Worm (Caenorhabditis elegans) whole organism, L1 larva: Measurements from ENCODE around the gene cut-2.

Source experiments
- Y116A8C.19 ChIP-seq: sonication (generic microtip); optimal IDR thresholded peaks from 2 replicates; lab custom pipeline; 2016; ENCODE audit warnings: missing compliant biosample characterization, missing genetic modification characterization, borderline replicate concordance
- alr-1 ChIP-seq: fragments of 200-800 bp; sonication (Bioruptor generic); optimal IDR thresholded peaks from 2 replicates; lab custom pipeline; 2018; ENCODE audit warnings: borderline replicate concordance, mild to moderate bottlenecking, missing genetic modification characterization, missing compliant biosample characterization
- ceh-8 ChIP-seq: fragments of 200-800 bp; sonication (Bioruptor generic); optimal IDR thresholded peaks from 2 replicates; lab custom pipeline; 2018; ENCODE audit warnings: mild to moderate bottlenecking, missing genetic modification characterization, moderate library complexity, missing compliant biosample characterization
- ceh-88 ChIP-seq: fragments of 200-800 bp; sonication (Bioruptor generic); IDR thresholded peaks from 2 replicates; pipeline ENCODE4 v1.3.6; 2022; ENCODE audit warnings: missing genetic modification characterization, missing compliant biosample characterization
- ceh-90 ChIP-seq: sonication (generic microtip); optimal IDR thresholded peaks from 2 replicates; lab custom pipeline; 2016; ENCODE audit warnings: missing genetic modification characterization, missing compliant biosample characterization
- dsc-1 ChIP-seq: sonication (generic microtip); optimal IDR thresholded peaks from 2 replicates; lab custom pipeline; 2016; ENCODE audit warnings: mild to moderate bottlenecking, missing genetic modification characterization, missing compliant biosample characterization
- efl-1 ChIP-seq, 4 experiments: fragments of 150-350 bp; optimal IDR thresholded peaks in 3 of 4; peaks in 1 of 4; 1 replicate in 1 of 4; 2 replicates in 3 of 4; lab custom pipeline; 2014; ENCODE audit warnings: missing biosample characterization in 2 of 4, missing genetic modification characterization in 2 of 4, missing genetic modification reagents in 2 of 4
- elt-2 ChIP-seq: sonication (generic microtip); optimal IDR thresholded peaks from 2 replicates; lab custom pipeline; 2016; ENCODE audit warnings: missing genetic modification characterization, mild to moderate bottlenecking, inconsistent platforms, missing compliant biosample characterization, missing genetic modification reagents
- fkh-10 ChIP-seq: sonication (generic microtip); optimal IDR thresholded peaks from 2 replicates; lab custom pipeline; 2017; ENCODE audit warnings: missing biosample characterization, missing genetic modification reagents, missing genetic modification characterization
- fkh-8 ChIP-seq: sonication (generic microtip); optimal IDR thresholded peaks from 2 replicates; lab custom pipeline; 2016; ENCODE audit warnings: mild to moderate bottlenecking, missing genetic modification characterization, missing compliant biosample characterization
- fos-1 ChIP-seq: fragments of 150-350 bp; optimal IDR thresholded peaks from 2 replicates; lab custom pipeline; 2014; ENCODE audit warnings: missing biosample characterization, missing genetic modification characterization
- hlh-17 ChIP-seq: fragments of 200-800 bp; sonication (Bioruptor generic); optimal IDR thresholded peaks from 2 replicates; lab custom pipeline; 2018; ENCODE audit warnings: missing genetic modification characterization, mild to moderate bottlenecking, missing compliant biosample characterization, moderate library complexity, borderline replicate concordance
- hlh-4 ChIP-seq: sonication (generic microtip); optimal IDR thresholded peaks from 2 replicates; lab custom pipeline; 2016; ENCODE audit warnings: mild to moderate bottlenecking, missing genetic modification characterization, missing compliant biosample characterization
- hpl-2 ChIP-seq: fragments of 150-350 bp; optimal IDR thresholded peaks from 2 replicates; lab custom pipeline; 2014; ENCODE audit warnings: missing biosample characterization, missing genetic modification reagents, missing genetic modification characterization
- irx-1 ChIP-seq: sonication (generic microtip); optimal IDR thresholded peaks from 2 replicates; lab custom pipeline; 2016; ENCODE audit warnings: missing genetic modification characterization, missing compliant biosample characterization
- lin-13 ChIP-seq: fragments of 150-350 bp; optimal IDR thresholded peaks from 2 replicates; lab custom pipeline; 2014; ENCODE audit warnings: missing biosample characterization, missing genetic modification reagents, missing genetic modification characterization
- lin-15B ChIP-seq: fragments of 150-350 bp; sonication (generic microtip); optimal IDR thresholded peaks from 3 replicates; lab custom pipeline; 2014; ENCODE audit warnings: missing biosample characterization, missing genetic modification characterization
- lin-35 ChIP-seq, 2 experiments: fragments of 150-350 bp; optimal IDR thresholded peaks; 2 replicates each; lab custom pipeline; 2014; ENCODE audit warnings: missing biosample characterization in 2 of 2, missing genetic modification characterization in 2 of 2, missing genetic modification reagents in 2 of 2
- lsy-2 ChIP-seq, 2 experiments: fragments of 150-350 bp; optimal IDR thresholded peaks; 2 replicates each; lab custom pipeline; 2014; ENCODE audit warnings: missing biosample characterization in 2 of 2, missing genetic modification characterization in 2 of 2
- mab-9 ChIP-seq: fragments of 200-800 bp; sonication (Bioruptor generic); IDR thresholded peaks from 2 replicates; pipeline ENCODE4 v1.3.6; 2022; ENCODE audit warnings: missing genetic modification reagents, missing genetic modification characterization, missing compliant biosample characterization
- mep-1 ChIP-seq: fragments of 150-350 bp; optimal IDR thresholded peaks from 2 replicates; lab custom pipeline; 2014; ENCODE audit warnings: missing biosample characterization, missing genetic modification characterization
- nhr-12 ChIP-seq: sonication (generic microtip); optimal IDR thresholded peaks from 2 replicates; lab custom pipeline; 2017; ENCODE audit warnings: missing biosample characterization, missing genetic modification characterization
- nhr-20 ChIP-seq: sonication (generic microtip); optimal IDR thresholded peaks from 2 replicates; lab custom pipeline; 2016; ENCODE audit warnings: mild to moderate bottlenecking, missing genetic modification characterization, missing compliant biosample characterization
- nhr-47 ChIP-seq: sonication (generic microtip); optimal IDR thresholded peaks from 2 replicates; lab custom pipeline; 2016; ENCODE audit warnings: mild to moderate bottlenecking, missing genetic modification characterization, moderate library complexity, missing compliant biosample characterization
- nhr-76 ChIP-seq: sonication (generic microtip); optimal IDR thresholded peaks from 2 replicates; lab custom pipeline; 2017; ENCODE audit warnings: missing biosample characterization, missing genetic modification characterization
- nhr-77 ChIP-seq: fragments of 150-350 bp; optimal IDR thresholded peaks from 2 replicates; lab custom pipeline; 2014; ENCODE audit warnings: missing biosample characterization, missing genetic modification characterization
- nhr-85 ChIP-seq: sonication (generic microtip); peaks from one replicate; lab custom pipeline; 2016; ENCODE audit warnings: missing genetic modification characterization, inconsistent platforms, missing compliant biosample characterization
- pax-3 ChIP-seq: fragments of 200-800 bp; sonication (Bioruptor generic); optimal IDR thresholded peaks from 2 replicates; lab custom pipeline; 2018; ENCODE audit warnings: mild to moderate bottlenecking, missing genetic modification characterization, moderate library complexity, missing compliant biosample characterization
- pqm-1 ChIP-seq: sonication (generic microtip); optimal IDR thresholded peaks from 3 replicates; lab custom pipeline; 2017; ENCODE audit warnings: missing biosample characterization, missing genetic modification characterization
- skn-1 ChIP-seq: fragments of 150-350 bp; optimal IDR thresholded peaks from 2 replicates; lab custom pipeline; 2014; ENCODE audit warnings: missing biosample characterization, missing genetic modification characterization
- snu-23 ChIP-seq: sonication (generic microtip); optimal IDR thresholded peaks from 2 replicates; lab custom pipeline; 2016; ENCODE audit warnings: missing genetic modification characterization, missing compliant biosample characterization
- sox-4 ChIP-seq: sonication (generic microtip); optimal IDR thresholded peaks from 2 replicates; lab custom pipeline; 2016; ENCODE audit warnings: missing genetic modification characterization, missing compliant biosample characterization
- swsn-7 ChIP-seq: sonication (generic microtip); optimal IDR thresholded peaks from 2 replicates; lab custom pipeline; 2016; ENCODE audit warnings: missing genetic modification characterization, missing compliant biosample characterization
- unc-130 ChIP-seq: fragments of 150-350 bp; optimal IDR thresholded peaks from 2 replicates; lab custom pipeline; 2017; ENCODE audit warnings: missing biosample characterization, missing genetic modification characterization, inconsistent platforms
- ztf-4 ChIP-seq: fragments of 150-350 bp; optimal IDR thresholded peaks from 2 replicates; lab custom pipeline; 2014; ENCODE audit warnings: missing biosample characterization, missing genetic modification characterization

cut-2 gene

DNA sequence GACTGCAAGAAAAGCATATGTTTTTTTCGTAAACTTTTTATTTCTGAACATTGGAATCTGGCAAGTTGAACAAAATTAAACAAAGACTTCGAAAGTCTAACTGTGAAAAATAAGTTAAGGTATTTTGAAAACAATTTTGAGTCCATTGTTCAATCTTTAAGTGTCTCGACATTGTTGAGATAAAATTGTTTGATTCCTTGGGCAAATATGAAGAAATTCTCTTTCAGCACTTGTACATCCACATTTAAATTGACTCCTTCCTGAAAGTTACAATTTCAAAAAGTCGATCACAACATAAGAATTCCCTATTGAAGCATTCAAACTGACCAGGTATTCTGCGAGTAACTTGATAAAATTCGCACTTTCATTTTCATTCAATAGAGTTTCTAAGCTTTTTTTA lies 1.3 kb downstream of the cut-2 start:
- TF ChIP-seq fkh-8 (tag; lab: Kevin White, UChicago), result no peak
- peak; percentile 17 for TF ChIP-seq ztf-4

- TF ChIP-seq lsy-2 (tag; optimal IDR thresholded peaks at IDR 0.05; lab: Kevin White, UChicago), result no peak
- TF ChIP-seq snu-23 (GFP tag; lab: Kevin White, UChicago), result no peak
- TF ChIP-seq hlh-4, result no peak
- no peak for TF ChIP-seq efl-1 (optimal IDR thresholded peaks at IDR 0.05; lab: Kevin White, UChicago)
- no peak for TF ChIP-seq efl-1 (GFP tag; optimal IDR thresholded peaks at IDR 0.05 in 1 of 2; lab: Kevin White, UChicago)
- TF ChIP-seq nhr-47, result no peak
- no peak for TF ChIP-seq nhr-20
- TF ChIP-seq hpl-2 (GFP tag; lab: Kevin White, UChicago), result no peak
- TF ChIP-seq ceh-88 (GFP tag; lab: Robert Waterston, UW), result no peak
- no peak for TF ChIP-seq hlh-17 (GFP tag; lab: Kevin White, UChicago)
- no peak for TF ChIP-seq ceh-8
- no peak for TF ChIP-seq alr-1 (tag; lab: Kevin White, UChicago)
- no peak for TF ChIP-seq Y116A8C.19 (tag; lab: Kevin White, UChicago)
Measured at ce11 chrV:13417513-13417912, 2.8 kb downstream of the cut-2 start, which contains the start of gene F53F1.6. Gene F53F1.6 (minus strand): TSS chrV:13417613.

DNA sequence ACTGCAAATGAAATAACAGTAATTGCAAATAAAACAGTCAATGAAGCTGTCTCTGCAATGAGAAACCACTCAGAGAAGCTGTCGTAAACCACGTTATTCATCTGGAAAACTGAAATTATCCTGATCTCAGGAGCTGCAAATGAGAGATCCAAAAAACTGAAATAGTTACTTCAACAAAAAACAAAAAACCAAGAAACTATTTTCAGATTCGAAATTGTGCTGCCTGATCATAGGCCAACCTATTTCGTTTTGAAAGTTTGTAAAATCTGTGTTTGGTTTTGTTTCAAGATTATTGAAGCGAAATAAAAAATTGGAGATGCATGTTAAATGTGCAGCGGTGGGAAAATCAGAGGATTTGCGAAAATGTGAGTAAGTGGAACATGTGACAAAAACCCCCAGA lies 5.9 kb downstream of the cut-2 start, which contains the start of gene srv-8:
Gene srv-8, minus strand, starts transcription at position 101 of the 400 bp plus-strand sequence.
- TF ChIP-seq Y116A8C.19 (tag; lab: Kevin White, UChicago), result no peak
- TF ChIP-seq fkh-8 (tag; lab: Kevin White, UChicago), result peak; percentile 45
- TF ChIP-seq pqm-1, result no peak
- TF ChIP-seq fos-1 (tag; lab: Kevin White, UChicago), result no peak
- no peak for TF ChIP-seq pax-3 (tag; lab: Kevin White, UChicago)
- no peak for TF ChIP-seq ceh-90 (tag; lab: Kevin White, UChicago)

DNA sequence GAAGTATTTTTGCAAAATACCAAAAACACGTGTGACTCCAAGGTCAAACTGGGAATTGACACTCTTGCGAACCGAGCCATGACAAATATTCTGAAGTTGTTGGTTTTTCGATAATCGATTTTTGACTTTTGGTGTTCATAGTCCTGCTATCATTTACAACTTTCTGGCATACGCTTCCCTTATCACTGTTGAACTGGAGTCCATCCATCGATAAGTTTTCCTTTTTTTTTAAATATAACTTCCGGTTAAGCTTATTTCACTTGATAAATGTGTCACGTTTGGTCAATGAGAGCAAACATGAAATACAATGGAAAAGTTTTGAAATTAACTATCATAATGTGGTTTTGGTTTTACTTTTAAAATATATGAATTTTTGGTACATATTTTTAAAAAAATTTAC lies 6.9 kb downstream of the cut-2 start:
- TF ChIP-seq nhr-85 (tag; lab: Kevin White, UChicago) (no peak), lin-35 (GFP tag; optimal IDR thresholded peaks at IDR 0.05; lab: Kevin White, UChicago) (no peak), elt-2 (peak; percentile 90), mab-9 (GFP tag; lab: Robert Waterston, UW) (no peak), irx-1 (tag; lab: Kevin White, UChicago) (no peak), lin-13 (GFP tag; lab: Kevin White, UChicago) (no peak), unc-130 (tag; lab: Kevin White, UChicago) (no peak)

ce11 chrV:13423045-13423444 lies 8.3 kb downstream of the cut-2 start, which contains the start of gene srv-9:
Gene srv-9 (minus strand): TSS chrV:13423145.
- TF ChIP-seq dsc-1 (tag; lab: Kevin White, UChicago) (no peak), lin-15B (tag; lab: Kevin White, UChicago) (no peak), nhr-76 (tag; lab: Kevin White, UChicago) (no peak), lsy-2 (tag; optimal IDR thresholded peaks at IDR 0.05; lab: Kevin White, UChicago) (no peak), swsn-7 (tag; lab: Kevin White, UChicago) (no peak), lin-35 (GFP tag; optimal IDR thresholded peaks at IDR 0.05; lab: Kevin White, UChicago) (no peak)
- TF ChIP-seq, all 84 proteins: peak for 0

DNA sequence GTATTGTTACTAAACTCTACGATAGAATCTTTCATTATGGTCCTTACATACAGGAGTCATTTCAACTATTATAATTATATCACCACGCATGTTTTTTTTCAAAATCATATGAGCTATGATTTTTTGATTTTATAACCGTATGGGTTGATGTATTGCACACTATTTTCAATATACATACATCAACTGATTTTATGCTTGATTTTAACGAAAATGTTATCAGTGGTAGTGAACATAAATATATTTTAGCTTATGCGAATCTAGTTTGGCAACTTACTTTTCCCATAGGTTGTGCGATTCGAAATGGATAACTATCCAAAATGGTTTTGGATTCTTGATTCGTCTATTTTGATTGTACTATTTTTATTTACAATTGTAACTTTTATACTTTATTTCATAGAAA lies 8.9 kb downstream of the cut-2 start, which contains the start of gene srv-10:
Gene srv-10, plus strand, starts transcription at position 301 of the 400 bp plus-strand sequence.
- TF ChIP-seq nhr-20 (no peak), lin-35 (GFP tag; optimal IDR thresholded peaks at IDR 0.05; lab: Kevin White, UChicago) (no peak), skn-1 (tag; lab: Kevin White, UChicago) (no peak), sox-4 (tag; lab: Kevin White, UChicago) (no peak), nhr-12 (tag; lab: Kevin White, UChicago) (no peak), pqm-1 (no peak), elt-2 (no peak), dsc-1 (tag; lab: Kevin White, UChicago) (no peak), mep-1 (tag; lab: Kevin White, UChicago) (no peak), fkh-10 (GFP tag; lab: Kevin White, UChicago) (no peak), nhr-77 (tag; lab: Kevin White, UChicago) (no peak)
